Worm (Caenorhabditis elegans) whole organism, mixed stage, embryonic: ENCODE data around the gene tars-1.
A peak's percentile ranks its signal among the peaks of the same experiment; 100 is the strongest.

Source experiments
- M03D4.4 ChIP-seq: sonication (generic microtip); optimal IDR thresholded peaks from 2 replicates; lab custom pipeline; 2017; ENCODE audit warnings: mild to moderate bottlenecking, missing genetic modification characterization, missing compliant biosample characterization
- bed-3 ChIP-seq: fragments of 200-800 bp; sonication (Bioruptor generic); optimal IDR thresholded peaks from 3 replicates; lab custom pipeline; 2018; ENCODE audit warnings: mild to moderate bottlenecking, missing genetic modification characterization, moderate library complexity, missing compliant biosample characterization
- ceh-39 ChIP-seq: fragments of 150-350 bp; optimal IDR thresholded peaks from 2 replicates; lab custom pipeline; 2014; ENCODE audit warnings: missing biosample characterization, missing genetic modification characterization
- ceh-43 ChIP-seq: fragments of 200-800 bp; sonication (Bioruptor generic); optimal IDR thresholded peaks from 2 replicates; lab custom pipeline; 2018; ENCODE audit warnings: mild to moderate bottlenecking, missing genetic modification characterization, moderate library complexity, missing compliant biosample characterization
- ces-1 ChIP-seq: fragments of 150-350 bp; optimal IDR thresholded peaks from 2 replicates; lab custom pipeline; 2014; ENCODE audit warnings: missing biosample characterization, missing genetic modification reagents, missing genetic modification characterization
- cnd-1 ChIP-seq: fragments of 200-800 bp; sonication (Bioruptor generic); optimal IDR thresholded peaks from 2 replicates; lab custom pipeline; 2018; ENCODE audit warnings: mild to moderate bottlenecking, missing genetic modification characterization, missing compliant biosample characterization
- elt-1 ChIP-seq: sonication (generic microtip); optimal IDR thresholded peaks from 2 replicates; lab custom pipeline; 2017; ENCODE audit warnings: missing genetic modification characterization, mild to moderate bottlenecking, missing compliant biosample characterization, antibody characterized with exemption, moderate library complexity, borderline replicate concordance; ENCODE audit not compliant: insufficient read depth
- elt-3 ChIP-seq: fragments of 150-350 bp; optimal IDR thresholded peaks from 2 replicates; lab custom pipeline; 2014; ENCODE audit warnings: missing biosample characterization, missing genetic modification characterization
- flh-1 ChIP-seq: fragments of 200-800 bp; sonication (Bioruptor generic); optimal IDR thresholded peaks from 2 replicates; lab custom pipeline; 2018; ENCODE audit warnings: mild to moderate bottlenecking, missing genetic modification characterization, moderate library complexity, missing compliant biosample characterization
- ham-2 ChIP-seq: fragments of 200-800 bp; sonication (Bioruptor generic); optimal IDR thresholded peaks from 2 replicates; lab custom pipeline; 2018; ENCODE audit warnings: mild to moderate bottlenecking, missing genetic modification characterization, missing compliant biosample characterization
- lin-13 ChIP-seq: fragments of 150-350 bp; optimal IDR thresholded peaks from 2 replicates; lab custom pipeline; 2014; ENCODE audit warnings: missing biosample characterization, missing genetic modification characterization
- lin-32 ChIP-seq: fragments of 200-800 bp; sonication (Bioruptor generic); optimal IDR thresholded peaks from 2 replicates; lab custom pipeline; 2018; ENCODE audit warnings: mild to moderate bottlenecking, missing genetic modification characterization, missing compliant biosample characterization
- lsy-2 ChIP-seq: fragments of 150-350 bp; optimal IDR thresholded peaks from 2 replicates; lab custom pipeline; 2014; ENCODE audit warnings: missing biosample characterization, missing genetic modification characterization
- mls-2 ChIP-seq: sonication (generic microtip); optimal IDR thresholded peaks from 2 replicates; lab custom pipeline; 2016; ENCODE audit warnings: mild to moderate bottlenecking, missing genetic modification characterization, moderate library complexity, missing compliant biosample characterization
- nhr-2 ChIP-seq: fragments of 150-350 bp; optimal IDR thresholded peaks from 2 replicates; lab custom pipeline; 2014; ENCODE audit warnings: missing biosample characterization, missing genetic modification characterization
- nhr-237 ChIP-seq: fragments of 150-350 bp; optimal IDR thresholded peaks from 2 replicates; lab custom pipeline; 2014; ENCODE audit warnings: missing biosample characterization, missing genetic modification characterization
- nhr-28 ChIP-seq: fragments of 150-350 bp; optimal IDR thresholded peaks from 2 replicates; lab custom pipeline; 2014; ENCODE audit warnings: missing biosample characterization, missing genetic modification characterization
- nhr-76 ChIP-seq: sonication (generic microtip); optimal IDR thresholded peaks from 2 replicates; lab custom pipeline; 2017; ENCODE audit warnings: missing biosample characterization, missing genetic modification characterization
- pha-4 ChIP-seq: fragments of 150-350 bp; optimal IDR thresholded peaks from 2 replicates; lab custom pipeline; 2018; ENCODE audit warnings: missing biosample characterization, missing genetic modification reagents, missing genetic modification characterization
- snpc-4 ChIP-seq: fragments of 150-350 bp; optimal IDR thresholded peaks from 2 replicates; lab custom pipeline; 2014; ENCODE audit warnings: missing biosample characterization, missing genetic modification characterization
- unc-39 ChIP-seq: fragments of 150-350 bp; optimal IDR thresholded peaks from 2 replicates; lab custom pipeline; 2014; ENCODE audit warnings: missing biosample characterization, missing genetic modification characterization
- unc-62 ChIP-seq: fragments of 150-350 bp; optimal IDR thresholded peaks from 2 replicates; lab custom pipeline; 2014; ENCODE audit warnings: missing biosample characterization, missing genetic modification reagents, missing genetic modification characterization
- zip-8 ChIP-seq: fragments of 150-350 bp; optimal IDR thresholded peaks from 2 replicates; lab custom pipeline; 2014; ENCODE audit warnings: missing biosample characterization, missing genetic modification characterization
- ztf-11 ChIP-seq: fragments of 150-350 bp; optimal IDR thresholded peaks from 2 replicates; lab custom pipeline; 2014; ENCODE audit warnings: missing biosample characterization, missing genetic modification characterization

The tars-1 gene

DNA sequence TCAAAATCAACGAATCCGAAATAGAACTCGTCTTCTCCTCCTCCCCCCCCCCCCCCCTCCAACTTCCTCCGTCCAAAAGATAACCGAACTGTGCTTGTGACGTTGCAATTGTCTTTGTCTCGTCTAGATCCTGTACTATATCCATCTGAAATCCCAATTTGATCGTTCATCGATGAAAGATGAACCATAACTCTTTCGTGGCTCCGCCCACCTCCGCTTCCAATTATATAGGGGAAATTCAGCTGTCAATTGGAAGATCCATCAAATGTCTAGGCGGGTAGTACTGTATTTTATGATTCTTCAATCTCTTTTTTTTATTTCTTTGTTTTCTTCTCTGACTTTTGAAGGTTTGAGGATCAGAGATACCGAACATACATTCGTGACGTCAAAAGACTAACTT lies 50.1 kb downstream of the tars-1 start:
- no peak for TF ChIP-seq lin-32 (GFP tag; lab: Kevin White, UChicago)
- no peak for TF ChIP-seq mls-2 (tag; lab: Kevin White, UChicago)
- no peak for TF ChIP-seq nhr-76
- TF ChIP-seq nhr-237 (tag; lab: Kevin White, UChicago): no peak
- TF ChIP-seq zip-8: no peak
- TF ChIP-seq lin-13: no peak
- no peak for TF ChIP-seq ham-2 (GFP tag; lab: Kevin White, UChicago)
- no peak for TF ChIP-seq bed-3 (GFP tag; lab: Kevin White, UChicago)
- no peak for TF ChIP-seq elt-1 (tag; lab: Kevin White, UChicago)
- TF ChIP-seq, all 35 proteins: peak for 0

DNA sequence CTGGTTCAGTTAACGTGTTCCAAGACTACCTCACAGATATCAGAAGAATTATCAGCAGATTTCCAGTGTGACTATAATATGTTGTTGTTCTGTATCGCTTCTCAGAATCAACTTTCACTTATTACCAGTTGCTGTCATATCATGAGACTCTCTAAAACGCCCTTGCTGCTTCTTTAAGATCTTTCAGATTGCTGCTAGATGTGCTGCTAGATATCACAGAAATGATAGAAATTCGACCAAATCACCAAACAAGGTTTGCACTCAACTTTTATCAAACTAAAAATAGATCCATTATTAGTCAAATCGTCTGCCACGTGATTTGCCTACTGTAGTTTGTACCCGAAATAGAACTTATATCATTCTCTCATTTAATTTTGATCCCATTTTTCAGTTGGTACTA lies 50.9 kb downstream of the tars-1 start:
- TF ChIP-seq flh-1 (GFP tag; lab: Kevin White, UChicago) (no peak), unc-39 (tag; lab: Kevin White, UChicago) (no peak), M03D4.4 (tag; lab: Kevin White, UChicago) (no peak), ceh-43 (GFP tag; lab: Kevin White, UChicago) (no peak), cnd-1 (tag; lab: Kevin White, UChicago) (no peak), unc-62 (GFP tag; lab: Kevin White, UChicago) (no peak), lin-13 (no peak), elt-3 (no peak)

DNA sequence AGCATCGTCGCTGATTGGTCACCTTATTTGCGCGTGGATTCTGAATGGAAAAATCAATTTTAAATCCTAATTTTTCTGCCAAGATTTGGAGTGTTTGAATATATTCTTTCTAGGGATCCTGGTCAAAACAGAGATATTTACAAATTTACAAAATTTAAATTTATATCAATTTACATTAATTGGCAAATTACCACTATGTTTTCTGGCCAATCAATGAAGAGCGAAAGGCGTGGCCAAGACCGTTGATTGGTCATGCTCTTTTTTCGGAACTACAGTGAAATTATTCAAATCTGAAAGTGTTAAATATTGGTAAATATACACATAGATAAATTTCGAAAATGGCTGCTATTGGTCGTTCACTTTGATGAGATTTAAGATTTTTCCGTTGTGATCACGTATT lies 52.7 kb downstream of the tars-1 start:
- no peak for TF ChIP-seq snpc-4 (tag; lab: Kevin White, UChicago)
- no peak for TF ChIP-seq nhr-2
- no peak for TF ChIP-seq nhr-237 (tag; lab: Kevin White, UChicago)
- TF ChIP-seq unc-62 (GFP tag; lab: Kevin White, UChicago): no peak
- no peak for TF ChIP-seq bed-3 (GFP tag; lab: Kevin White, UChicago)
- no peak for TF ChIP-seq pha-4 (tag; lab: Kevin White, UChicago)
- no peak for TF ChIP-seq M03D4.4 (tag; lab: Kevin White, UChicago)
- TF ChIP-seq ces-1 (GFP tag; lab: Kevin White, UChicago): no peak
- TF ChIP-seq nhr-76: no peak
- TF ChIP-seq lsy-2 (tag; lab: Kevin White, UChicago): no peak
- no peak for TF ChIP-seq ham-2 (GFP tag; lab: Kevin White, UChicago)
- TF ChIP-seq ceh-39 (tag; lab: Kevin White, UChicago): no peak
- TF ChIP-seq nhr-28 (tag; lab: Kevin White, UChicago): no peak
- TF ChIP-seq unc-39 (tag; lab: Kevin White, UChicago): no peak

DNA sequence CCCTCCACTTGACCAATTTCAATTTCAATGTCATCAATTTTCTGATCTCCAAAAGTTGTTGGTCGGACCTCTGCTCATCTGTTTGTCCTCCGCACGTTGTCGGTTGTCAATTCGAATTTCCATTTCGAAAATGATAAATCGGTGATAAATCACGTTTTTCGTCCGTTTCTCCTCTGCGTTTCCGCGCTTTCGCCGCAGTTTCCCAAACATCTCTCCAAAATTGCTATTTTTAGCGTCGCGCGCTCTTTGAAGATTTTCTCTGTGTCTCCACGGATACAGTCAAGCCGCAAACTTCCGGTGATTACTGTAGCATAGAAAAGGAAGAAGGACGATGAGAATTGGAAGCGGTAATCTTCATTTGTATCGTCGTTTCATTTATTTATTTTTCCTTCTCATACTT lies 53.4 kb downstream of the tars-1 start:
- TF ChIP-seq ztf-11 (no peak), cnd-1 (tag; lab: Kevin White, UChicago) (no peak), ham-2 (GFP tag; lab: Kevin White, UChicago) (peak; percentile 16)
